Fruit fly (Drosophila melanogaster) whole organism, embryonic: Measurements from ENCODE around the gene CG16964.
A peak's percentile ranks its signal among the peaks of the same experiment; 100 is the strongest.

Source experiments
- B-H2 ChIP-seq: fragments of 200-800 bp; sonication (Bioruptor generic); optimal IDR thresholded peaks from 2 replicates; lab custom pipeline; 2018; ENCODE audit warnings: missing biosample characterization, mild to moderate bottlenecking, missing genetic modification characterization
- CG11504 ChIP-seq: fragments of 200-800 bp; sonication (Bioruptor generic); optimal IDR thresholded peaks from 3 replicates; lab custom pipeline; 2019; ENCODE audit warnings: missing biosample characterization, mild to moderate bottlenecking, missing genetic modification characterization, moderate library complexity
- CG15011 ChIP-seq: fragments of 200-800 bp; sonication (Bioruptor generic); optimal IDR thresholded peaks from 3 replicates; lab custom pipeline; 2018; ENCODE audit warnings: missing biosample characterization, mild to moderate bottlenecking, missing genetic modification characterization
- CG1647 ChIP-seq: fragments of 200-800 bp; sonication (Bioruptor generic); optimal IDR thresholded peaks from 3 replicates; lab custom pipeline; 2016; ENCODE audit warnings: missing biosample characterization, missing genetic modification characterization
- CG17361 ChIP-seq: fragments of 200-800 bp; sonication (Bioruptor generic); IDR thresholded peaks from 3 replicates; pipeline ENCODE4 v1.3.6; 2022; ENCODE audit warnings: missing biosample characterization, missing genetic modification characterization
- CG30020 ChIP-seq: fragments of 200-800 bp; optimal IDR thresholded peaks from 2 replicates; lab custom pipeline; 2019; ENCODE audit warnings: missing biosample characterization, mild to moderate bottlenecking, missing genetic modification characterization, moderate library complexity
- CG3065 ChIP-seq: fragments of 200-800 bp; sonication (Bioruptor generic); optimal IDR thresholded peaks from 2 replicates; lab custom pipeline; 2016; ENCODE audit warnings: missing biosample characterization, missing genetic modification characterization
- CG31441 ChIP-seq: fragments of 200-800 bp; sonication (Bioruptor generic); IDR thresholded peaks from 2 replicates; pipeline ENCODE4 v1.3.6; 2022; ENCODE audit warnings: missing biosample characterization, missing genetic modification characterization
- CG33213 ChIP-seq: fragments of 200-800 bp; sonication (Bioruptor generic); optimal IDR thresholded peaks from 3 replicates; lab custom pipeline; 2016; ENCODE audit warnings: missing biosample characterization, missing genetic modification characterization
- CG4730 ChIP-seq: fragments of 200-800 bp; sonication (Bioruptor generic); IDR thresholded peaks from 2 replicates; pipeline ENCODE4 v1.3.6; 2022; ENCODE audit warnings: missing biosample characterization, missing genetic modification characterization
- CG5180 ChIP-seq: fragments of 200-800 bp; sonication (Bioruptor generic); optimal IDR thresholded peaks from 3 replicates; lab custom pipeline; 2017; ENCODE audit warnings: missing biosample characterization, missing genetic modification characterization, mild to moderate bottlenecking, moderate library complexity, missing genetic modification reagents
- CG6689 ChIP-seq: fragments of 200-800 bp; sonication (Bioruptor generic); IDR thresholded peaks from 2 replicates; pipeline ENCODE4 v1.3.6; 2022; ENCODE audit warnings: missing biosample characterization, missing genetic modification characterization
- CG6813 ChIP-seq: fragments of 200-800 bp; sonication (Bioruptor generic); optimal IDR thresholded peaks from 2 replicates; lab custom pipeline; 2017; ENCODE audit warnings: missing biosample characterization, missing genetic modification characterization, mild to moderate bottlenecking, moderate library complexity, missing genetic modification reagents
- CG7987 ChIP-seq: fragments of 200-800 bp; sonication (Bioruptor generic); optimal IDR thresholded peaks from 2 replicates; lab custom pipeline; 2018; ENCODE audit warnings: missing biosample characterization, mild to moderate bottlenecking, missing genetic modification characterization, moderate library complexity
- CG8290 ChIP-seq, 3 experiments: fragments of 200-800 bp; sonication (Bioruptor generic); optimal IDR thresholded peaks; 2 replicates each; lab custom pipeline; 2016 to 2019; ENCODE audit warnings: missing biosample characterization in 3 of 3, missing genetic modification characterization in 3 of 3, mild to moderate bottlenecking in 2 of 3, moderate library complexity in 1 of 3
- CG8359 ChIP-seq: fragments of 200-800 bp; sonication (Bioruptor generic); optimal IDR thresholded peaks from 2 replicates; lab custom pipeline; 2017; ENCODE audit warnings: missing biosample characterization, mild to moderate bottlenecking, missing genetic modification characterization, borderline replicate concordance
- CTCF ChIP-seq: fragments of 200-800 bp; sonication (Bioruptor generic); optimal IDR thresholded peaks from 2 replicates; lab custom pipeline; 2017; ENCODE audit warnings: missing biosample characterization, mild to moderate bottlenecking, missing genetic modification characterization, moderate library complexity
- D19A ChIP-seq: fragments of 200-800 bp; optimal IDR thresholded peaks from 3 replicates; lab custom pipeline; 2019; ENCODE audit warnings: missing biosample characterization, mild to moderate bottlenecking, missing genetic modification characterization, moderate library complexity
- Dbx ChIP-seq: fragments of 200-800 bp; sonication (Bioruptor generic); IDR thresholded peaks from 3 replicates; pipeline ENCODE4 v1.3.6; 2022; ENCODE audit warnings: missing biosample characterization, missing genetic modification characterization
- Deaf1 ChIP-seq: fragments of 200-800 bp; optimal IDR thresholded peaks from 3 replicates; lab custom pipeline; 2019; ENCODE audit warnings: missing biosample characterization, mild to moderate bottlenecking, missing genetic modification characterization, moderate library complexity
- Drgx ChIP-seq: fragments of 200-800 bp; sonication (Bioruptor generic); IDR thresholded peaks from 2 replicates; pipeline ENCODE4 v1.3.6; 2022; ENCODE audit warnings: missing biosample characterization, missing genetic modification characterization
- E2f1 ChIP-seq: fragments of 200-800 bp; sonication (Bioruptor generic); IDR thresholded peaks from 2 replicates; pipeline ENCODE4 v1.3.6; 2022; ENCODE audit warnings: missing biosample characterization, missing genetic modification characterization
- Fer3 ChIP-seq: fragments of 200-800 bp; sonication (Bioruptor generic); optimal IDR thresholded peaks from 2 replicates; lab custom pipeline; 2018; ENCODE audit warnings: missing biosample characterization, mild to moderate bottlenecking, missing genetic modification characterization, moderate library complexity
- Hr51 ChIP-seq, 2 experiments: fragments of 200-800 bp; sonication (Bioruptor generic); optimal IDR thresholded peaks; 2 replicates in 1 of 2; 3 replicates in 1 of 2; lab custom pipeline; 2016 to 2018; ENCODE audit warnings: missing biosample characterization in 2 of 2, missing genetic modification characterization in 2 of 2, mild to moderate bottlenecking in 1 of 2, moderate library complexity in 1 of 2
- Nf-YB ChIP-seq: fragments of 200-800 bp; sonication (Bioruptor generic); optimal IDR thresholded peaks from 3 replicates; lab custom pipeline; 2019; ENCODE audit warnings: missing biosample characterization, mild to moderate bottlenecking, missing genetic modification characterization, moderate library complexity
- Rx ChIP-seq: fragments of 200-800 bp; sonication (Bioruptor generic); IDR thresholded peaks from 2 replicates; pipeline ENCODE4 v1.3.6; 2022; ENCODE audit warnings: missing biosample characterization, missing genetic modification characterization
- Sox100B ChIP-seq: fragments of 200-800 bp; sonication (Bioruptor generic); optimal IDR thresholded peaks from 3 replicates; lab custom pipeline; 2018; ENCODE audit warnings: missing biosample characterization, mild to moderate bottlenecking, missing genetic modification characterization
- Sox102F ChIP-seq: fragments of 200-800 bp; sonication (Bioruptor generic); optimal IDR thresholded peaks from 2 replicates; lab custom pipeline; 2018; ENCODE audit warnings: missing biosample characterization, mild to moderate bottlenecking, missing genetic modification characterization, moderate library complexity
- YL-1 ChIP-seq: fragments of 200-800 bp; sonication (Bioruptor generic); optimal IDR thresholded peaks from 3 replicates; lab custom pipeline; 2017; ENCODE audit warnings: missing biosample characterization, mild to moderate bottlenecking, missing genetic modification characterization
- az2 ChIP-seq: fragments of 200-800 bp; sonication (Bioruptor generic); optimal IDR thresholded peaks from 3 replicates; lab custom pipeline; 2016; ENCODE audit warnings: missing biosample characterization, missing genetic modification characterization
- ci ChIP-seq: fragments of 200-800 bp; sonication (Bioruptor generic); IDR thresholded peaks from 3 replicates; pipeline ENCODE4 v1.3.6; 2022; ENCODE audit warnings: missing biosample characterization, missing genetic modification characterization
- dpn ChIP-seq, 2 experiments: fragments of 200-800 bp; sonication (Bioruptor generic); optimal IDR thresholded peaks; 3 replicates each; lab custom pipeline; 2016; ENCODE audit warnings: missing biosample characterization in 2 of 2, missing genetic modification characterization in 2 of 2
- esg ChIP-seq: fragments of 200-800 bp; sonication (Bioruptor generic); conservative IDR thresholded peaks from 2 replicates; pipeline ENCODE4 v1.3.6; 2022; ENCODE audit warnings: missing biosample characterization, missing genetic modification characterization
- gem ChIP-seq: fragments of 200-800 bp; sonication (Bioruptor generic); optimal IDR thresholded peaks from 2 replicates; lab custom pipeline; 2019; ENCODE audit warnings: missing biosample characterization, mild to moderate bottlenecking, missing genetic modification characterization, moderate library complexity
- lmd ChIP-seq: fragments of 200-800 bp; sonication (Bioruptor generic); IDR thresholded peaks from 2 replicates; pipeline ENCODE4 v1.3.6; 2022; ENCODE audit warnings: missing biosample characterization, missing genetic modification characterization
- sqz ChIP-seq: fragments of 200-800 bp; sonication (Bioruptor generic); optimal IDR thresholded peaks from 3 replicates; lab custom pipeline; 2018; ENCODE audit warnings: missing biosample characterization, mild to moderate bottlenecking, missing genetic modification characterization
- tna ChIP-seq: fragments of 200-800 bp; sonication (Bioruptor generic); IDR thresholded peaks from 2 replicates; pipeline ENCODE4 v1.3.6; 2022; ENCODE audit warnings: missing biosample characterization, missing genetic modification characterization; ENCODE audit not compliant: partially characterized antibody

The CG16964 gene

dm6 chr2L:11937669-11938068 is 10.1 kb upstream of the CG16964 start, which contains the start of gene Or33c:
Or33c (plus strand) TSS chr2L:11937969.
- no peak for TF ChIP-seq D19A
- TF ChIP-seq Sox100B: no peak
- TF ChIP-seq YL-1 (GFP tag; lab: Kevin White, UChicago): no peak
- TF ChIP-seq CG33213 (GFP tag; lab: Kevin White, UChicago): no peak

- TF ChIP-seq CG11504 (tag; lab: Kevin White, UChicago) (peak; percentile 31), Hr51 (GFP tag; optimal IDR thresholded peaks at IDR 0.05; lab: Kevin White, UChicago) (peak in 1 of 2 experiments; percentile 13), az2 (peak; percentile 7), CG6813 (GFP tag; lab: Kevin White, UChicago) (no peak), CG5180 (peak; percentile 64), CG30020 (tag; lab: Kevin White, UChicago) (no peak), CG15011 (GFP tag; lab: Kevin White, UChicago) (no peak), Sox102F (GFP tag; lab: Kevin White, UChicago) (peak; percentile 26), CG6689 (0 out of 2 replicates have a peak, but pooled peaks have one; percentile 22), Rx (GFP tag; lab: Robert Waterston, UW) (no peak), Fer3 (tag; lab: Kevin White, UChicago) (no peak), Dbx (GFP tag; lab: Robert Waterston, UW) (0 out of 3 replicates have a peak, but pooled peaks have one; percentile 23), CG31441 (GFP tag; lab: Robert Waterston, UW) (no peak), CG4730 (GFP tag; lab: Robert Waterston, UW) (no peak), CG1647 (no peak), tna (no peak), B-H2 (GFP tag; lab: Kevin White, UChicago) (no peak), CTCF (GFP tag; lab: Kevin White, UChicago) (peak; percentile 85), ci (GFP tag; lab: Robert Waterston, UW) (no peak), gem (peak; percentile 52), Nf-YB (no peak), CG7987 (GFP tag; lab: Kevin White, UChicago) (no peak), esg (0 out of 2 replicates have a peak, but pooled peaks have one; percentile 6), lmd (GFP tag; lab: Robert Waterston, UW) (peak; percentile 11; the same call in 1 of the 2 replicates), dpn (GFP tag; optimal IDR thresholded peaks at IDR 0.05; lab: Kevin White, UChicago) (no peak)
Observed at dm6 chr2L:11940620-11941019, 7.1 kb upstream of the CG16964 start.

dm6 chr2L:11942265-11942664 is 5.5 kb upstream of the CG16964 start:
- TF ChIP-seq CG11504 (tag; lab: Kevin White, UChicago) (peak; percentile 3), CG5180 (peak; percentile 97), Deaf1 (tag; lab: Kevin White, UChicago) (no peak), gem (peak; percentile 28), CTCF (GFP tag; lab: Kevin White, UChicago) (peak; percentile 1), CG3065 (GFP tag; lab: Kevin White, UChicago) (no peak), CG17361 (GFP tag; lab: Robert Waterston, UW) (no peak), CG8290 (GFP tag; optimal IDR thresholded peaks at IDR 0.05; lab: Kevin White, UChicago) (no peak), CG8290 (tag; optimal IDR thresholded peaks at IDR 0.05; lab: Kevin White, UChicago) (no peak), sqz (no peak), E2f1 (GFP tag; lab: Robert Waterston, UW) (0 out of 2 replicates have a peak, but pooled peaks have one; percentile 10), Drgx (GFP tag; lab: Robert Waterston, UW) (peak; percentile 50; the same call in 1 of the 2 replicates), CG8359 (no peak)
- TF ChIP-seq, all 482 proteins: peak for 6
